Fruit fly (Drosophila melanogaster) whole organism, embryonic: ENCODE measurements around the gene CoRest.

Source experiments
- CG10959 ChIP-seq: fragments of 200-800 bp; sonication (Bioruptor generic); IDR thresholded peaks from 2 replicates; pipeline ENCODE4 v1.3.6; 2022; ENCODE audit warnings: missing biosample characterization, missing genetic modification characterization
- CG11695 ChIP-seq: fragments of 200-800 bp; sonication (Bioruptor generic); IDR thresholded peaks from 3 replicates; pipeline ENCODE4 v1.3.6; 2022; ENCODE audit warnings: missing biosample characterization, missing genetic modification characterization
- CG11696 ChIP-seq: fragments of 200-800 bp; sonication (Bioruptor generic); IDR thresholded peaks from 2 replicates; pipeline ENCODE4 v1.3.6; 2022; ENCODE audit warnings: missing biosample characterization, missing genetic modification characterization
- CG13123 ChIP-seq: fragments of 200-800 bp; sonication (Bioruptor generic); optimal IDR thresholded peaks from 2 replicates; lab custom pipeline; 2016; ENCODE audit warnings: missing biosample characterization, missing genetic modification characterization
- CG13424 ChIP-seq: fragments of 200-800 bp; sonication (Bioruptor generic); optimal IDR thresholded peaks from 2 replicates; lab custom pipeline; 2019; ENCODE audit warnings: missing biosample characterization, mild to moderate bottlenecking, missing genetic modification characterization, moderate library complexity
- CG13624 ChIP-seq: fragments of 200-800 bp; sonication (Bioruptor generic); optimal IDR thresholded peaks from 2 replicates; lab custom pipeline; 2016; ENCODE audit warnings: missing biosample characterization, missing genetic modification characterization
- CG1647 ChIP-seq: fragments of 200-800 bp; sonication (Bioruptor generic); optimal IDR thresholded peaks from 3 replicates; lab custom pipeline; 2016; ENCODE audit warnings: missing biosample characterization, missing genetic modification characterization
- CG17328 ChIP-seq: fragments of 200-800 bp; sonication (Bioruptor generic); IDR thresholded peaks from 2 replicates; pipeline ENCODE4 v1.3.6; 2022; ENCODE audit warnings: missing biosample characterization, missing genetic modification characterization
- CG17612 ChIP-seq: fragments of 200-800 bp; sonication (Bioruptor generic); IDR thresholded peaks from 2 replicates; pipeline ENCODE4 v1.3.6; 2022; ENCODE audit warnings: missing biosample characterization, missing genetic modification characterization
- CG31365 ChIP-seq: fragments of 200-800 bp; sonication (Bioruptor generic); optimal IDR thresholded peaks from 2 replicates; lab custom pipeline; 2018; ENCODE audit warnings: missing biosample characterization, mild to moderate bottlenecking, missing genetic modification characterization
- CG34224 ChIP-seq: fragments of 200-800 bp; sonication (Bioruptor generic); IDR thresholded peaks from 3 replicates; pipeline ENCODE4 v1.3.6; 2022; ENCODE audit warnings: missing biosample characterization, missing genetic modification characterization; ENCODE audit not compliant: partially characterized antibody
- CG34376 ChIP-seq: fragments of 200-800 bp; sonication (Bioruptor generic); optimal IDR thresholded peaks from 2 replicates; lab custom pipeline; 2018; ENCODE audit warnings: missing biosample characterization, mild to moderate bottlenecking, missing genetic modification characterization
- CG4404 ChIP-seq: fragments of 200-800 bp; sonication (Bioruptor generic); IDR thresholded peaks from 2 replicates; pipeline ENCODE4 v1.3.6; 2022; ENCODE audit warnings: missing biosample characterization, missing genetic modification characterization
- CG4820 ChIP-seq: fragments of 200-800 bp; sonication (Bioruptor generic); optimal IDR thresholded peaks from 3 replicates; lab custom pipeline; 2016; ENCODE audit warnings: missing biosample characterization, missing genetic modification characterization
- CG7372 ChIP-seq: fragments of 200-800 bp; sonication (Bioruptor generic); IDR thresholded peaks from 2 replicates; pipeline ENCODE4 v1.3.6; 2022; ENCODE audit warnings: missing biosample characterization, missing genetic modification characterization
- CG7963 ChIP-seq: fragments of 200-800 bp; sonication (Bioruptor generic); IDR thresholded peaks from 3 replicates; pipeline ENCODE4 v1.3.6; 2022; ENCODE audit warnings: missing biosample characterization, missing genetic modification characterization; ENCODE audit not compliant: partially characterized antibody
- CG8478 ChIP-seq: fragments of >200 bp; optimal IDR thresholded peaks from 2 replicates; lab custom pipeline; 2018
- CG9437 ChIP-seq: fragments of 200-800 bp; sonication (Bioruptor generic); optimal IDR thresholded peaks from 2 replicates; lab custom pipeline; 2018; ENCODE audit warnings: missing biosample characterization, mild to moderate bottlenecking, missing genetic modification characterization
- Dad ChIP-seq: fragments of 200-800 bp; sonication (Bioruptor generic); optimal IDR thresholded peaks from 3 replicates; lab custom pipeline; 2016; ENCODE audit warnings: missing biosample characterization, missing genetic modification characterization
- Dfd ChIP-seq, 2 experiments: fragments of >200 bp; optimal IDR thresholded peaks; 2 replicates each; lab custom pipeline; 2017; ENCODE audit warnings: missing biosample characterization in 2 of 2, missing genetic modification characterization in 2 of 2
- Dip2 ChIP-seq: fragments of 200-800 bp; sonication (Bioruptor generic); IDR thresholded peaks from 2 replicates; pipeline ENCODE4 v1.3.6; 2022; ENCODE audit warnings: missing biosample characterization, missing genetic modification characterization
- Dp ChIP-seq: fragments of 200-800 bp; sonication (Bioruptor generic); optimal IDR thresholded peaks from 2 replicates; lab custom pipeline; 2018; ENCODE audit warnings: missing biosample characterization, mild to moderate bottlenecking, missing genetic modification characterization, moderate library complexity
- Fer2 ChIP-seq: fragments of 200-800 bp; sonication (Bioruptor generic); optimal IDR thresholded peaks from 2 replicates; lab custom pipeline; 2018; ENCODE audit warnings: missing biosample characterization, mild to moderate bottlenecking, missing genetic modification characterization, moderate library complexity
- Mes4 ChIP-seq: fragments of 200-800 bp; sonication (Bioruptor generic); optimal IDR thresholded peaks from 2 replicates; lab custom pipeline; 2016; ENCODE audit warnings: missing biosample characterization, missing genetic modification characterization
- NC2α ChIP-seq: fragments of 200-800 bp; sonication (Bioruptor generic); optimal IDR thresholded peaks from 2 replicates; lab custom pipeline; 2016; ENCODE audit warnings: missing biosample characterization, missing genetic modification characterization
- NC2β ChIP-seq: fragments of 200-800 bp; sonication (Bioruptor generic); optimal IDR thresholded peaks from 2 replicates; lab custom pipeline; 2016; ENCODE audit warnings: missing biosample characterization, missing genetic modification characterization
- Nf-YA ChIP-seq: fragments of 200-800 bp; sonication (Bioruptor generic); IDR thresholded peaks from 2 replicates; pipeline ENCODE4 v1.3.6; 2022; ENCODE audit warnings: missing biosample characterization, missing genetic modification characterization
- Poxn ChIP-seq: fragments of 200-800 bp; sonication (Bioruptor generic); IDR thresholded peaks from 2 replicates; pipeline ENCODE4 v1.3.6; 2022; ENCODE audit warnings: missing biosample characterization, missing genetic modification characterization
- Sox102F ChIP-seq: fragments of 200-800 bp; sonication (Bioruptor generic); optimal IDR thresholded peaks from 2 replicates; lab custom pipeline; 2018; ENCODE audit warnings: missing biosample characterization, mild to moderate bottlenecking, missing genetic modification characterization, moderate library complexity
- Ssrp ChIP-seq: fragments of 200-800 bp; sonication (Bioruptor generic); optimal IDR thresholded peaks from 2 replicates; lab custom pipeline; 2018; ENCODE audit warnings: missing biosample characterization, mild to moderate bottlenecking, missing genetic modification characterization, moderate library complexity
- Taf1 ChIP-seq: fragments of 200-800 bp; sonication (Bioruptor generic); IDR thresholded peaks from 2 replicates; pipeline ENCODE4 v1.3.6; 2022; ENCODE audit warnings: missing biosample characterization, missing genetic modification characterization
- bowl ChIP-seq: fragments of 200-800 bp; sonication (Bioruptor generic); IDR thresholded peaks from 2 replicates; pipeline ENCODE4 v1.3.6; 2022; ENCODE audit warnings: missing biosample characterization, missing genetic modification characterization
- br ChIP-seq: fragments of >200 bp; optimal IDR thresholded peaks from 2 replicates; lab custom pipeline; 2017
- chm ChIP-seq: fragments of 200-800 bp; sonication (Bioruptor generic); IDR thresholded peaks from 2 replicates; pipeline ENCODE4 v1.3.6; 2022; ENCODE audit warnings: missing biosample characterization, missing genetic modification characterization
- ci ChIP-seq: fragments of 200-800 bp; sonication (Bioruptor generic); IDR thresholded peaks from 3 replicates; pipeline ENCODE4 v1.3.6; 2022; ENCODE audit warnings: missing biosample characterization, missing genetic modification characterization
- corto ChIP-seq: fragments of 200-800 bp; sonication (Bioruptor generic); optimal IDR thresholded peaks from 2 replicates; lab custom pipeline; 2016; ENCODE audit warnings: missing biosample characterization, mild to moderate bottlenecking, missing genetic modification characterization, moderate library complexity
- da ChIP-seq: fragments of 200-800 bp; sonication (Bioruptor generic); optimal IDR thresholded peaks from 2 replicates; lab custom pipeline; 2016; ENCODE audit warnings: missing biosample characterization, missing genetic modification characterization
- danr ChIP-seq: fragments of 200-800 bp; sonication (Bioruptor generic); IDR thresholded peaks from 2 replicates; pipeline ENCODE4 v1.3.6; 2022; ENCODE audit warnings: missing biosample characterization, missing genetic modification characterization
- fd64A ChIP-seq: fragments of 200-800 bp; sonication (Bioruptor generic); optimal IDR thresholded peaks from 3 replicates; lab custom pipeline; 2018; ENCODE audit warnings: missing biosample characterization, mild to moderate bottlenecking, missing genetic modification characterization
- fd96Cb ChIP-seq: fragments of 200-800 bp; sonication (Bioruptor generic); optimal IDR thresholded peaks from 2 replicates; lab custom pipeline; 2018; ENCODE audit warnings: missing biosample characterization, mild to moderate bottlenecking, missing genetic modification characterization, moderate library complexity
- jigr1 ChIP-seq: fragments of 200-800 bp; sonication (Bioruptor generic); IDR thresholded peaks from 3 replicates; pipeline ENCODE4 v1.3.6; 2022; ENCODE audit warnings: missing biosample characterization, missing genetic modification characterization
- kah ChIP-seq: fragments of 200-800 bp; sonication (Bioruptor generic); optimal IDR thresholded peaks from 2 replicates; lab custom pipeline; 2018; ENCODE audit warnings: missing biosample characterization, mild to moderate bottlenecking, missing genetic modification characterization
- kni ChIP-seq: fragments of 200-800 bp; sonication (Bioruptor generic); optimal IDR thresholded peaks from 3 replicates; lab custom pipeline; 2017; ENCODE audit warnings: mild to moderate bottlenecking, missing biosample characterization, missing genetic modification reagents, missing genetic modification characterization
- mam ChIP-seq: fragments of 200-800 bp; sonication (Bioruptor generic); optimal IDR thresholded peaks from 3 replicates; lab custom pipeline; 2016; ENCODE audit warnings: missing biosample characterization, missing genetic modification characterization
- nerfin-1 ChIP-seq: fragments of 200-800 bp; sonication (Bioruptor generic); optimal IDR thresholded peaks from 3 replicates; lab custom pipeline; 2019; ENCODE audit warnings: missing biosample characterization, mild to moderate bottlenecking, missing genetic modification characterization, moderate library complexity
- nerfin-2 ChIP-seq: fragments of 200-800 bp; sonication (Bioruptor generic); IDR thresholded peaks from 2 replicates; pipeline ENCODE4 v1.3.6; 2022; ENCODE audit warnings: missing biosample characterization, missing genetic modification characterization; ENCODE audit not compliant: partially characterized antibody
- peb ChIP-seq: fragments of 200-800 bp; sonication (Bioruptor generic); IDR thresholded peaks from 2 replicates; pipeline ENCODE4 v1.3.6; 2022; ENCODE audit warnings: missing biosample characterization, missing genetic modification characterization
- sima ChIP-seq: fragments of 200-800 bp; sonication (Bioruptor generic); optimal IDR thresholded peaks from 2 replicates; lab custom pipeline; 2016; ENCODE audit warnings: missing biosample characterization, missing genetic modification characterization
- tna ChIP-seq: fragments of 200-800 bp; sonication (Bioruptor generic); IDR thresholded peaks from 2 replicates; pipeline ENCODE4 v1.3.6; 2022; ENCODE audit warnings: missing biosample characterization, missing genetic modification characterization; ENCODE audit not compliant: partially characterized antibody
- tx ChIP-seq: fragments of 200-800 bp; sonication (Bioruptor generic); optimal IDR thresholded peaks from 2 replicates; lab custom pipeline; 2016; ENCODE audit warnings: missing biosample characterization, missing genetic modification characterization
- unpg ChIP-seq: fragments of 200-800 bp; sonication (Bioruptor generic); optimal IDR thresholded peaks from 3 replicates; lab custom pipeline; 2018; ENCODE audit warnings: missing biosample characterization, mild to moderate bottlenecking, missing genetic modification characterization, moderate library complexity

Gene CoRest

DNA sequence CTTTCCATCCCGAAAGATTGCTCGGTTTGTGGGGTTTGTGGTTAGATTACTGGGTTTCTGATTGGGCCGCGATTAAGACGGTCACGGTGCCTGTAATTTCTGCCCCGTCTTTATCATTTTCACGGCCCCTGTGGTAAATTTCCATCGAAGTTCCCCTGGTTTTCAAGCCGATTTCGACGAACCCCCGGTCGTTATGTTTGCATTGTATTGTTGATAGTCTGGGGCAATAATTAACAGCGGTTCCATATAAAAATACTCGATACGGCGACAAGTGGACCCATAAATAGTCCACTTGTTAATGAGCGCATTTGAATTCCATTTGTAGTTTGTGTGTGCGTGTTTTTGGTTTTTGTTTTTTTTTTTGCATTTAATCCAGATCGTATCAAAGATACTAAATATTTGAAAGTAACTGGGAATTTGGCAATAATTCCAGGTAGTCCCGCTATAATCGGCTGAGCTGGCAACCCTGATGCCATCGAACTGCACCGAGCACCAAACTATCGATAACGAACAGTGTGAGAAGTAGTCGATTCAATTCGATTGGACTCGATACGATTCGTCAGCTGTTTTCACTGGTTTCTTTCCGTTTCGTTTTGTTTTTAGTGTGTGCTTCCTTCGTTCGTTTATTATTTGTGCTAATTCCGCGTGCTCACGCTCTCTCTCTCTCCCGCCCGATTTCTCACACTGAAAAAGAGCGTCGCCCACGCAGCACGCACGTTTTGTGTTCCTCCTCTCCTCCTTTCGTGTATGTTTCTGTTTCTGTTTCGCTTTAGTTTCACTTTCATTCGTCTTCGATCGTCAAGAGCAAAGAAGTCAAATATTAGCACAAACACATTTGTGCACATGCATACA is 16.2 kb upstream of the CoRest start (continued):
- TF ChIP-seq kah, result peak; percentile 7
- TF ChIP-seq bowl (GFP tag; lab: Robert Waterston, UW), result no peak
- no peak for TF ChIP-seq Ssrp (tag; lab: Kevin White, UChicago)
- peak; percentile 59 for TF ChIP-seq CG34376
- peak; percentile 86 for TF ChIP-seq CG34224
- peak; percentile 50 for TF ChIP-seq Dad
- no peak for TF ChIP-seq CG7372 (GFP tag; lab: Robert Waterston, UW)
- TF ChIP-seq CG8478 (lab: Kevin White, UChicago), result no peak
- TF ChIP-seq corto (GFP tag; lab: Kevin White, UChicago), result no peak
- peak; percentile 29 for TF ChIP-seq Mes4
- no peak for TF ChIP-seq kni (GFP tag; lab: Kevin White, UChicago)
- TF ChIP-seq peb (GFP tag; lab: Robert Waterston, UW), result no peak
- no peak for TF ChIP-seq sima
- no peak for TF ChIP-seq fd64A (GFP tag; lab: Kevin White, UChicago)
- no peak for TF ChIP-seq nerfin-1 (tag; lab: Kevin White, UChicago)
- no peak for TF ChIP-seq CG10959 (GFP tag; lab: Robert Waterston, UW)
- TF ChIP-seq br (lab: Kevin White, UChicago), result no peak
- TF ChIP-seq ci (GFP tag; lab: Robert Waterston, UW), result peak; percentile 17; the same call in 1 of the 3 replicates
- TF ChIP-seq CG17328 (GFP tag; lab: Robert Waterston, UW), result no peak
- no peak for TF ChIP-seq CG4404 (GFP tag; lab: Robert Waterston, UW)
- no peak for TF ChIP-seq jigr1
- TF ChIP-seq fd96Cb, result no peak
- TF ChIP-seq NC2β (GFP tag; lab: Kevin White, UChicago), result peak; percentile 37
- no peak for TF ChIP-seq Dfd (GFP tag; optimal IDR thresholded peaks at IDR 0.05; lab: Kevin White, UChicago)
- no peak for TF ChIP-seq CG31365
- TF ChIP-seq Dip2 (GFP tag; lab: Robert Waterston, UW), result no peak
- peak; percentile 8 for TF ChIP-seq tx (GFP tag; lab: Kevin White, UChicago)
- no peak for TF ChIP-seq Sox102F (GFP tag; lab: Kevin White, UChicago)
- TF ChIP-seq mam (GFP tag; lab: Kevin White, UChicago), result peak; percentile 49
- TF ChIP-seq tna (GFP tag; lab: Robert Waterston, UW), result peak; percentile 64
- no peak for TF ChIP-seq Nf-YA (GFP tag; lab: Robert Waterston, UW)
- no peak for TF ChIP-seq CG9437 (GFP tag; lab: Kevin White, UChicago)
- TF ChIP-seq CG13123 (GFP tag; lab: Kevin White, UChicago), result no peak
- TF ChIP-seq CG17612 (GFP tag; lab: Robert Waterston, UW), result no peak
- no peak for TF ChIP-seq danr (GFP tag; lab: Robert Waterston, UW)
- 0 out of 3 replicates have a peak, but pooled peaks have one; percentile 16 for TF ChIP-seq CG11695 (GFP tag; lab: Robert Waterston, UW)
- peak; percentile 81; the same call in 2 of the 3 replicates for TF ChIP-seq CG7963
- TF ChIP-seq CG1647 (GFP tag; lab: Kevin White, UChicago), result no peak
- TF ChIP-seq Taf1 (GFP tag; lab: Robert Waterston, UW), result no peak
- 0 out of 2 replicates have a peak, but pooled peaks have one; percentile 6 for TF ChIP-seq chm (GFP tag; lab: Robert Waterston, UW)
- peak; percentile 30 for TF ChIP-seq Dp (GFP tag; lab: Kevin White, UChicago)
- TF ChIP-seq CG11696, result no peak
- no peak for TF ChIP-seq Poxn (GFP tag; lab: Robert Waterston, UW)
- peak; percentile 17 for TF ChIP-seq da (GFP tag; lab: Kevin White, UChicago)
- TF ChIP-seq CG13424 (tag; lab: Kevin White, UChicago), result peak; percentile 3
- TF ChIP-seq NC2α (GFP tag; lab: Kevin White, UChicago), result no peak
- TF ChIP-seq Fer2 (tag; lab: Kevin White, UChicago), result no peak
- peak; percentile 68; the same call in 1 of the 2 replicates for TF ChIP-seq nerfin-2 (GFP tag; lab: Robert Waterston, UW)
- no peak for TF ChIP-seq CG4820 (GFP tag; lab: Kevin White, UChicago)
- no peak for TF ChIP-seq unpg (GFP tag; lab: Kevin White, UChicago)
- TF ChIP-seq CG13624 (GFP tag; lab: Kevin White, UChicago), result peak; percentile 56
